Worm (Caenorhabditis elegans) whole organism, L4 larva: ENCODE results near the gene mut-7.

Experiments
- dve-1 ChIP-seq: sonication (generic microtip); optimal IDR thresholded peaks from 2 replicates; lab custom pipeline; 2017; ENCODE audit warnings: antibody characterized with exemption, mild to moderate bottlenecking, missing genetic modification characterization, missing compliant biosample characterization; ENCODE audit not compliant: insufficient read depth
- fkh-10 ChIP-seq: fragments of 150-350 bp; optimal IDR thresholded peaks from 2 replicates; lab custom pipeline; 2014; ENCODE audit warnings: missing biosample characterization, missing genetic modification reagents, missing genetic modification characterization
- madf-5 ChIP-seq, 2 experiments: fragments of 200-800 bp; sonication (Bioruptor generic); IDR thresholded peaks; 2 replicates each; pipeline ENCODE4 v1.3.6; 2022; ENCODE audit warnings: missing compliant biosample characterization in 2 of 2, missing genetic modification characterization in 2 of 2
- nhr-10 ChIP-seq: fragments of 150-350 bp; optimal IDR thresholded peaks from 2 replicates; lab custom pipeline; 2014; ENCODE audit warnings: missing biosample characterization, missing genetic modification characterization
- nhr-28 ChIP-seq: fragments of 150-350 bp; optimal IDR thresholded peaks from 2 replicates; lab custom pipeline; 2014; ENCODE audit warnings: missing biosample characterization, missing genetic modification characterization
- pha-4 ChIP-seq, 2 experiments: fragments of 150-350 bp in 1 of 2; fragments of 200-800 bp in 1 of 2; sonication (Bioruptor generic) in 1 of 2; IDR thresholded peaks in 1 of 2; optimal IDR thresholded peaks in 1 of 2; 2 replicates each; pipeline versions ENCODE4 v1.3.6 to Lab custom; 2014 to 2022; ENCODE audit warnings: missing genetic modification characterization in 2 of 2, missing genetic modification reagents in 2 of 2, missing biosample characterization in 1 of 2, missing compliant biosample characterization in 1 of 2
- snpc-4 ChIP-seq: fragments of 150-350 bp; optimal IDR thresholded peaks from 2 replicates; lab custom pipeline; 2014; ENCODE audit warnings: missing biosample characterization, missing genetic modification characterization
- ztf-11 ChIP-seq: fragments of 150-350 bp; optimal IDR thresholded peaks from 2 replicates; lab custom pipeline; 2014; ENCODE audit warnings: missing biosample characterization, missing genetic modification characterization

DNA sequence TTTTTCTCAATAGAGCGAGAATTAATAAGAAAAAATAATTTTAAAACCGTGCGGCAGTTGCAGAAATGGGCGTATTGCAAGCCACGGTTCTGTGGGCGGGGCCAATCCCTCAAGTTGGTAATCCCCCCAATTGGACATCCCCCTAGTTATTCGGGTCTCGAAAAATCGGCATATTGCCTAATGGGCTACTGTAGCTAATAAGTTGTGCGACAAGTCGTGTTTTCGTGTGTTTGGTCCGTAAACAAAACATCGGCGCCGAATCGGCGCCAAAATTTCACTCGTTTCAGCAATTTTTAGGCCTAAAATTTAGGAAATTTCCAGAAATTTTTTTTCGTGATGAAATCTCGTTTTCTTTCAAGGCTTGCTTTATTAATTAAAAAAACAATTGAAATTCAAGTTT, 37.8 kb downstream of the mut-7 start:
- no peak for TF ChIP-seq dve-1 (tag; lab: Kevin White, UChicago)
- TF ChIP-seq madf-5 (GFP tag; IDR thresholded peaks at IDR 0.05; lab: Robert Waterston, UW): no peak
- TF ChIP-seq pha-4 (GFP tag; IDR thresholded peaks at IDR 0.05; lab: Robert Waterston, UW): no peak
- no peak for TF ChIP-seq pha-4 (tag; optimal IDR thresholded peaks at IDR 0.05; lab: Kevin White, UChicago)
- TF ChIP-seq snpc-4 (tag; lab: Kevin White, UChicago): no peak
- TF ChIP-seq fkh-10 (GFP tag; lab: Kevin White, UChicago): no peak
- TF ChIP-seq nhr-10 (tag; lab: Kevin White, UChicago): no peak
- TF ChIP-seq ztf-11 (tag; lab: Kevin White, UChicago): no peak
- TF ChIP-seq nhr-28 (tag; lab: Kevin White, UChicago): no peak
